Worm (Caenorhabditis elegans): ENCODE measurements around the gene W08E12.4.

ce11 chrIV:3336585-3336984 lies 34.4 kb downstream of the W08E12.4 start, which contains the start of gene F42A6.6:
- TF ChIP-seq med-1 (GFP tag; optimal IDR thresholded peaks at IDR 0.05; ENCODE audit: insufficient read depth) = no peak
- TF ChIP-seq ref-1 (GFP tag; conservative IDR thresholded peaks at IDR 0.05) = no peak
- TF ChIP-seq ztf-23 (GFP tag; IDR thresholded peaks at IDR 0.05) = 0 out of 2 replicates have a peak, but pooled peaks have one; percentile 26
- TF ChIP-seq klf-2 (GFP tag; conservative IDR thresholded peaks at IDR 0.05) = no peak
- no peak for TF ChIP-seq T22C8.4 (GFP tag; IDR thresholded peaks at IDR 0.05)
- no peak for TF ChIP-seq ztf-29 (GFP tag; IDR thresholded peaks at IDR 0.05)
- TF ChIP-seq flt-1 (GFP tag; IDR thresholded peaks at IDR 0.05) = no peak
- no peak for TF ChIP-seq cog-1 (tag; optimal IDR thresholded peaks at IDR 0.05)

All from whole organism, midembryonic.